Worm (Caenorhabditis elegans) whole organism, early embryonic: Measurements from ENCODE around the gene C47A10.12.

Experiments used
- B0310.2 ChIP-seq: sonication (generic microtip); optimal IDR thresholded peaks from 2 replicates; lab custom pipeline; 2016; ENCODE audit warnings: mild to moderate bottlenecking, missing genetic modification characterization, missing compliant biosample characterization
- aly-1 ChIP-seq: sonication (generic microtip); optimal IDR thresholded peaks from 2 replicates; lab custom pipeline; 2016; ENCODE audit warnings: missing genetic modification characterization, missing compliant biosample characterization
- ama-1 ChIP-seq: fragments of 150-350 bp; optimal IDR thresholded peaks from 2 replicates; lab custom pipeline; 2014
- ceh-13 ChIP-seq: fragments of 200-800 bp; sonication (Bioruptor generic); optimal IDR thresholded peaks from 2 replicates; lab custom pipeline; 2018; ENCODE audit warnings: mild to moderate bottlenecking, missing genetic modification characterization, missing compliant biosample characterization
- ceh-36 ChIP-seq: sonication (generic microtip); optimal IDR thresholded peaks from 2 replicates; lab custom pipeline; 2016; ENCODE audit warnings: missing genetic modification characterization, inconsistent platforms, missing compliant biosample characterization
- ets-7 ChIP-seq: sonication (generic microtip); optimal IDR thresholded peaks from 2 replicates; lab custom pipeline; 2016; ENCODE audit warnings: missing genotype, missing genetic modification characterization, missing compliant biosample characterization
- flt-1 ChIP-seq: fragments of 200-800 bp; sonication (Bioruptor generic); IDR thresholded peaks from 2 replicates; pipeline ENCODE4 v1.3.6; 2022; ENCODE audit warnings: missing genetic modification characterization, missing compliant biosample characterization
- scrt-1 ChIP-seq: fragments of 200-800 bp; sonication (Bioruptor generic); IDR thresholded peaks from 2 replicates; pipeline ENCODE4 v1.3.6; 2022; ENCODE audit warnings: missing genetic modification characterization, missing compliant biosample characterization
- sea-1 ChIP-seq: fragments of 200-800 bp; sonication (Bioruptor generic); conservative IDR thresholded peaks from 2 replicates; pipeline ENCODE4 v1.3.6; 2022; ENCODE audit warnings: missing genetic modification characterization, missing compliant biosample characterization
- tbx-37 ChIP-seq: fragments of 200-800 bp; sonication (Bioruptor generic); conservative IDR thresholded peaks from 2 replicates; pipeline ENCODE4 v1.3.6; 2022; ENCODE audit warnings: missing genetic modification reagents, missing genetic modification characterization, missing compliant biosample characterization

ce11 chrV:17732516-17732915, 45.2 kb upstream of the C47A10.12 start, which contains the start of gene twk-42:
- TF ChIP-seq aly-1, result no peak
- TF ChIP-seq ama-1 (lab: Kevin White, UChicago), result no peak
- TF ChIP-seq ceh-36 (tag; lab: Kevin White, UChicago), result no peak
- no peak for TF ChIP-seq ets-7 (tag; lab: Kevin White, UChicago)
- no peak for TF ChIP-seq sea-1
- TF ChIP-seq ceh-13 (GFP tag; lab: Kevin White, UChicago), result no peak
- TF ChIP-seq tbx-37 (GFP tag; lab: Robert Waterston, UW), result no peak
- TF ChIP-seq flt-1 (GFP tag; lab: Robert Waterston, UW), result no peak
- no peak for TF ChIP-seq B0310.2 (tag; lab: Kevin White, UChicago)
- no peak for TF ChIP-seq scrt-1
